Worm (Caenorhabditis elegans) whole organism, L4 larva: ENCODE measurements around the gene thoc-5.

Experiments used
- Y48G9A.11 ChIP-seq: fragments of 200-800 bp; sonication (Bioruptor generic); IDR thresholded peaks from 2 replicates; pipeline ENCODE4 v1.3.6; 2022; ENCODE audit warnings: missing genetic modification reagents, missing genetic modification characterization, missing compliant biosample characterization
- ZK546.5 ChIP-seq, 2 experiments: sonication (generic microtip); optimal IDR thresholded peaks; 2 replicates each; lab custom pipeline; 2017; ENCODE audit warnings: missing biosample characterization in 2 of 2, missing genetic modification characterization in 2 of 2
- aly-2 ChIP-seq: sonication (generic microtip); optimal IDR thresholded peaks from 2 replicates; lab custom pipeline; 2018; ENCODE audit warnings: missing biosample characterization, missing genetic modification characterization
- ama-1 ChIP-seq: fragments of 150-350 bp; optimal IDR thresholded peaks from 2 replicates; lab custom pipeline; 2014; ENCODE audit warnings: inconsistent platforms, mixed read lengths
- ceh-28 ChIP-seq: fragments of 150-350 bp; optimal IDR thresholded peaks from 2 replicates; lab custom pipeline; 2014; ENCODE audit warnings: missing biosample characterization, missing genetic modification reagents, missing genetic modification characterization
- ceh-82 ChIP-seq: sonication (generic microtip); optimal IDR thresholded peaks from 2 replicates; lab custom pipeline; 2017; ENCODE audit warnings: missing biosample characterization, missing genetic modification characterization
- daf-12 ChIP-seq: fragments of 150-350 bp; optimal IDR thresholded peaks from 2 replicates; lab custom pipeline; 2014; ENCODE audit warnings: missing biosample characterization, missing genetic modification reagents, missing genetic modification characterization
- fkh-10 ChIP-seq: fragments of 150-350 bp; optimal IDR thresholded peaks from 2 replicates; lab custom pipeline; 2014; ENCODE audit warnings: missing biosample characterization, missing genetic modification reagents, missing genetic modification characterization
- lsy-2 ChIP-seq, 2 experiments: fragments of 150-350 bp in 1 of 2; sonication (generic microtip) in 1 of 2; optimal IDR thresholded peaks; 2 replicates each; lab custom pipeline; 2014 to 2017; ENCODE audit warnings: missing biosample characterization in 2 of 2, missing genetic modification characterization in 2 of 2
- nhr-102 ChIP-seq: sonication (generic microtip); optimal IDR thresholded peaks from 2 replicates; lab custom pipeline; 2016; ENCODE audit warnings: mild to moderate bottlenecking, missing genetic modification characterization, moderate library complexity, missing compliant biosample characterization
- nhr-6 ChIP-seq: fragments of 150-350 bp; optimal IDR thresholded peaks from 2 replicates; lab custom pipeline; 2014; ENCODE audit warnings: missing biosample characterization, missing genetic modification characterization
- nhr-76 ChIP-seq: fragments of 150-350 bp; optimal IDR thresholded peaks from 2 replicates; lab custom pipeline; 2014; ENCODE audit warnings: missing biosample characterization, missing genetic modification characterization
- pha-4 ChIP-seq, 2 experiments: fragments of 150-350 bp in 1 of 2; fragments of 200-800 bp in 1 of 2; sonication (Bioruptor generic) in 1 of 2; IDR thresholded peaks in 1 of 2; optimal IDR thresholded peaks in 1 of 2; 2 replicates each; pipeline versions ENCODE4 v1.3.6 to Lab custom; 2014 to 2022; ENCODE audit warnings: missing genetic modification characterization in 2 of 2, missing genetic modification reagents in 2 of 2, missing biosample characterization in 1 of 2, missing compliant biosample characterization in 1 of 2
- snpc-4 ChIP-seq: fragments of 150-350 bp; optimal IDR thresholded peaks from 2 replicates; lab custom pipeline; 2014; ENCODE audit warnings: missing biosample characterization, missing genetic modification characterization

ce11 chrIII:5344561-5344960 lies 4.6 kb downstream of the thoc-5 start:
- no peak for TF ChIP-seq nhr-76 (tag; lab: Kevin White, UChicago)
- TF ChIP-seq daf-12 (tag; lab: Kevin White, UChicago) = no peak
- TF ChIP-seq aly-2 (tag; lab: Kevin White, UChicago) = no peak
- TF ChIP-seq ZK546.5 (tag; optimal IDR thresholded peaks at IDR 0.05; lab: Kevin White, UChicago) = no peak
- TF ChIP-seq ama-1 = no peak
- TF ChIP-seq ceh-82 (tag; lab: Kevin White, UChicago) = no peak
- no peak for TF ChIP-seq lsy-2 (tag; optimal IDR thresholded peaks at IDR 0.05; lab: Kevin White, UChicago)
- TF ChIP-seq pha-4 (GFP tag; IDR thresholded peaks at IDR 0.05; lab: Robert Waterston, UW) = no peak
- no peak for TF ChIP-seq pha-4 (tag; optimal IDR thresholded peaks at IDR 0.05; lab: Kevin White, UChicago)
- TF ChIP-seq nhr-6 = no peak
- TF ChIP-seq Y48G9A.11 (GFP tag; lab: Robert Waterston, UW) = no peak
- TF ChIP-seq nhr-102 (tag; lab: Kevin White, UChicago) = no peak
- no peak for TF ChIP-seq snpc-4 (tag; lab: Kevin White, UChicago)
- TF ChIP-seq fkh-10 (GFP tag; lab: Kevin White, UChicago) = no peak
- no peak for TF ChIP-seq ceh-28 (tag; lab: Kevin White, UChicago)
